Worm (Caenorhabditis elegans) whole organism, L4/young adult: Measurements from ENCODE around the gene nhr-126.

Experiments used
- W03F9.2 ChIP-seq: fragments of 150-350 bp; optimal IDR thresholded peaks from 2 replicates; lab custom pipeline; 2014; ENCODE audit warnings: missing biosample characterization, missing genetic modification characterization
- him-1 ChIP-seq: sonication (generic microtip); optimal IDR thresholded peaks from 2 replicates; lab custom pipeline; 2016; ENCODE audit warnings: missing genotype, missing genetic modification reagents, missing genetic modification characterization, missing compliant biosample characterization

ce11 chrV:2251774-2252173, 22.9 kb downstream of the nhr-126 start:
- TF ChIP-seq him-1 (tag; lab: Kevin White, UChicago) (no peak), W03F9.2 (no peak)
